Worm (Caenorhabditis elegans) whole organism, young adult: ENCODE data around the gene Y37D8A.26.

Experiments
- B0336.3 ChIP-seq: fragments of 200-800 bp; sonication (Bioruptor generic); IDR thresholded peaks from 2 replicates; pipeline ENCODE4 v1.3.6; 2022; ENCODE audit warnings: missing genetic modification characterization, missing compliant biosample characterization
- C17E4.6 ChIP-seq: fragments of 200-800 bp; sonication (Bioruptor generic); IDR thresholded peaks from 2 replicates; pipeline ENCODE4 v1.3.6; 2022; ENCODE audit warnings: missing genetic modification reagents, missing genetic modification characterization, missing compliant biosample characterization
- F10E7.11 ChIP-seq: sonication (generic microtip); optimal IDR thresholded peaks from 2 replicates; lab custom pipeline; 2017; ENCODE audit warnings: mild to moderate bottlenecking, missing genetic modification characterization, moderate library complexity, missing compliant biosample characterization
- F52B5.7 ChIP-seq: sonication (generic microtip); optimal IDR thresholded peaks from 2 replicates; lab custom pipeline; 2016; ENCODE audit warnings: mild to moderate bottlenecking, missing genetic modification characterization, missing compliant biosample characterization
- ama-1 ChIP-seq, 3 experiments: fragments of 150-350 bp in 1 of 3; sonication (generic microtip) in 2 of 3; optimal IDR thresholded peaks; 2 replicates each; lab custom pipeline; 2014 to 2018; ENCODE audit warnings: missing biosample characterization in 2 of 3, missing genetic modification characterization in 2 of 3, missing genetic modification reagents in 2 of 3
- athp-1 ChIP-seq: sonication (generic microtip); optimal IDR thresholded peaks from 2 replicates; lab custom pipeline; 2017; ENCODE audit warnings: mild to moderate bottlenecking, missing genetic modification characterization, missing compliant biosample characterization
- cebp-1 ChIP-seq, 2 experiments: fragments of 200-800 bp in 1 of 2; sonication (Bioruptor generic) in 1 of 2; sonication (generic microtip) in 1 of 2; IDR thresholded peaks in 1 of 2; optimal IDR thresholded peaks in 1 of 2; 2 replicates each; pipeline versions ENCODE4 v1.3.6 to Lab custom; 2017 to 2022; ENCODE audit warnings: missing compliant biosample characterization in 2 of 2, missing genetic modification characterization in 2 of 2, mild to moderate bottlenecking in 1 of 2, missing genetic modification reagents in 1 of 2, moderate library complexity in 1 of 2
- cebp-2 ChIP-seq: fragments of 200-800 bp; sonication (Bioruptor generic); IDR thresholded peaks from 2 replicates; pipeline ENCODE4 v1.3.6; 2022; ENCODE audit warnings: missing genetic modification characterization, missing compliant biosample characterization
- ceh-27 ChIP-seq: fragments of 200-800 bp; sonication (Bioruptor generic); optimal IDR thresholded peaks from 2 replicates; lab custom pipeline; 2018; ENCODE audit warnings: mild to moderate bottlenecking, missing genetic modification characterization, moderate library complexity, missing compliant biosample characterization
- dpff-1 ChIP-seq: sonication (generic microtip); optimal IDR thresholded peaks from 2 replicates; lab custom pipeline; 2017; ENCODE audit warnings: mild to moderate bottlenecking, missing genetic modification characterization, missing compliant biosample characterization
- ets-4 ChIP-seq: fragments of 200-800 bp; sonication (Bioruptor generic); optimal IDR thresholded peaks from 2 replicates; lab custom pipeline; 2018; ENCODE audit warnings: mild to moderate bottlenecking, missing genetic modification characterization, missing compliant biosample characterization
- hlh-26 ChIP-seq: fragments of 200-800 bp; sonication (Bioruptor generic); conservative IDR thresholded peaks from 2 replicates; pipeline ENCODE4 v1.3.6; 2022; ENCODE audit warnings: missing genetic modification reagents, missing genetic modification characterization, missing compliant biosample characterization
- hrde-1 ChIP-seq: sonication (generic microtip); optimal IDR thresholded peaks from 2 replicates; lab custom pipeline; 2016; ENCODE audit warnings: missing genetic modification characterization, mild to moderate bottlenecking, missing compliant biosample characterization, moderate library complexity, missing genotype, missing genetic modification reagents, borderline replicate concordance
- lag-1 ChIP-seq: fragments of 200-800 bp; sonication (Bioruptor generic); IDR thresholded peaks from 2 replicates; pipeline ENCODE4 v1.3.6; 2022; ENCODE audit warnings: missing genetic modification reagents, missing genetic modification characterization, missing compliant biosample characterization
- let-607 ChIP-seq, 2 experiments: fragments of 200-800 bp in 1 of 2; sonication (Bioruptor generic) in 1 of 2; sonication (generic microtip) in 1 of 2; optimal IDR thresholded peaks; 2 replicates each; lab custom pipeline; 2016 to 2018; ENCODE audit warnings: mild to moderate bottlenecking in 2 of 2, missing compliant biosample characterization in 2 of 2, missing genetic modification characterization in 2 of 2, moderate library complexity in 2 of 2, missing genotype in 1 of 2
- lin-35 ChIP-seq, 3 experiments: fragments of 150-350 bp in 2 of 3; sonication (generic microtip) in 1 of 3; optimal IDR thresholded peaks; 2 replicates each; lab custom pipeline; 2014 to 2018; ENCODE audit warnings: missing biosample characterization in 3 of 3, missing genetic modification characterization in 3 of 3, missing genetic modification reagents in 3 of 3
- lsy-27 ChIP-seq: sonication (generic microtip); optimal IDR thresholded peaks from 2 replicates; lab custom pipeline; 2017; ENCODE audit warnings: missing genetic modification characterization, mild to moderate bottlenecking, missing compliant biosample characterization, antibody characterized with exemption, missing genotype, borderline replicate concordance; ENCODE audit not compliant: insufficient read depth
- madf-10 ChIP-seq: sonication (generic microtip); optimal IDR thresholded peaks from 2 replicates; lab custom pipeline; 2016; ENCODE audit warnings: mild to moderate bottlenecking, missing genetic modification characterization, missing compliant biosample characterization
- madf-3 ChIP-seq: fragments of 200-800 bp; sonication (Bioruptor generic); IDR thresholded peaks from 2 replicates; pipeline ENCODE4 v1.3.6; 2022; ENCODE audit warnings: missing genetic modification reagents, missing genetic modification characterization, missing compliant biosample characterization
- mes-4 ChIP-seq: sonication (generic microtip); optimal IDR thresholded peaks from 2 replicates; lab custom pipeline; 2016; ENCODE audit warnings: missing genotype, missing genetic modification characterization, missing compliant biosample characterization
- nfyb-1 ChIP-seq: fragments of 200-800 bp; sonication (Bioruptor generic); IDR thresholded peaks from 2 replicates; pipeline ENCODE4 v1.3.6; 2022; ENCODE audit warnings: missing genetic modification reagents, missing genetic modification characterization, missing compliant biosample characterization
- nhr-80 ChIP-seq: sonication (generic microtip); optimal IDR thresholded peaks from 2 replicates; lab custom pipeline; 2016; ENCODE audit warnings: missing genetic modification characterization, missing compliant biosample characterization
- nhr-90 ChIP-seq: sonication (generic microtip); optimal IDR thresholded peaks from 2 replicates; lab custom pipeline; 2016; ENCODE audit warnings: missing genotype, mild to moderate bottlenecking, missing genetic modification characterization, missing compliant biosample characterization
- snpc-1.1 ChIP-seq: sonication (generic microtip); optimal IDR thresholded peaks from 2 replicates; lab custom pipeline; 2017; ENCODE audit warnings: missing genetic modification characterization, mild to moderate bottlenecking, missing compliant biosample characterization, antibody characterized with exemption, moderate library complexity, missing genotype, missing genetic modification reagents; ENCODE audit not compliant: insufficient read depth
- snpc-1.3 ChIP-seq: sonication (generic microtip); optimal IDR thresholded peaks from 2 replicates; lab custom pipeline; 2017; ENCODE audit warnings: missing genetic modification characterization, mild to moderate bottlenecking, missing compliant biosample characterization, antibody characterized with exemption, moderate library complexity, missing genotype, missing genetic modification reagents; ENCODE audit not compliant: insufficient read depth
- snpc-3.4 ChIP-seq: sonication (generic microtip); optimal IDR thresholded peaks from 2 replicates; lab custom pipeline; 2017; ENCODE audit warnings: missing genetic modification characterization, mild to moderate bottlenecking, missing compliant biosample characterization, antibody characterized with exemption, moderate library complexity, missing genotype, missing genetic modification reagents
- snpc-4 ChIP-seq, 5 experiments: fragments of 150-350 bp in 1 of 5; sonication (generic microtip) in 4 of 5; optimal IDR thresholded peaks; 2 replicates each; lab custom pipeline; 2014 to 2018; ENCODE audit warnings: missing genetic modification characterization in 5 of 5, missing biosample characterization in 3 of 5, antibody characterized with exemption in 2 of 5, mild to moderate bottlenecking in 2 of 5, missing compliant biosample characterization in 2 of 5, missing genotype in 2 of 5, moderate library complexity in 2 of 5, missing genetic modification reagents in 1 of 5
- somi-1 ChIP-seq: fragments of 200-800 bp; sonication (Bioruptor generic); optimal IDR thresholded peaks from 2 replicates; lab custom pipeline; 2018; ENCODE audit warnings: mild to moderate bottlenecking, missing genetic modification characterization, missing compliant biosample characterization
- tbp1 ChIP-seq: fragments of 200-800 bp; sonication (Bioruptor generic); optimal IDR thresholded peaks from 2 replicates; lab custom pipeline; 2018; ENCODE audit warnings: mild to moderate bottlenecking, missing genetic modification characterization, missing compliant biosample characterization
- unc-62 ChIP-seq: fragments of 150-350 bp; optimal IDR thresholded peaks from 2 replicates; lab custom pipeline; 2014; ENCODE audit warnings: missing biosample characterization, missing genetic modification reagents, missing genetic modification characterization
- ztf-25 ChIP-seq: fragments of 200-800 bp; sonication (Bioruptor generic); IDR thresholded peaks from 2 replicates; pipeline ENCODE4 v1.3.6; 2022; ENCODE audit warnings: missing genetic modification reagents, missing genetic modification characterization, missing compliant biosample characterization
- ztf-6 ChIP-seq: fragments of 200-800 bp; sonication (Bioruptor generic); IDR thresholded peaks from 2 replicates; pipeline ENCODE4 v1.3.6; 2022; ENCODE audit warnings: missing genetic modification reagents, missing genetic modification characterization, missing compliant biosample characterization

The Y37D8A.26 gene

DNA sequence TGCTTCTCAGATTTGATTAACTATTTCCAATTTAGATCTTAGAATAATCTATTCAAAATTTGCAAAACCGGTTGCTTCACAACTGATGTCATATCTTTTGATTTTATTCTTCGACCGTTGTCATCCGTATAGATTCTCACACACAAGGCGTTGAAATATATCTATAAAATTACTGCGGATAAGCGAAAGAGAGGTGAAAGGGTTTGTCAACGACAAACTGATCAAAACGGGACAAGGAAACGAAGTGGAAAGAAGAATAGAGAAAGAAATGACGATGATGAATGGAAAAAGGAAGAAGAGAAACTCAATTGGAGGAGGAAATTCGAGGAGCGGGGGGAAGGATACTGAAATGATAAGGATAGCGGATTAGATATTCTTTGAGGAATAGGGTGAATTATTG, 5.5 kb downstream of the Y37D8A.26 start:
- no peak for TF ChIP-seq C17E4.6 (GFP tag; lab: Robert Waterston, UW)
- TF ChIP-seq ceh-27 (GFP tag; lab: Kevin White, UChicago): no peak
- no peak for TF ChIP-seq madf-10
- TF ChIP-seq lin-35 (GFP tag; optimal IDR thresholded peaks at IDR 0.05; lab: Kevin White, UChicago): no peak
- TF ChIP-seq lsy-27: no peak
- TF ChIP-seq hrde-1 (tag; lab: Kevin White, UChicago): no peak
- no peak for TF ChIP-seq ztf-25 (GFP tag; lab: Robert Waterston, UW)
- TF ChIP-seq madf-3 (GFP tag; lab: Robert Waterston, UW): no peak
- TF ChIP-seq let-607 (tag; optimal IDR thresholded peaks at IDR 0.05; lab: Kevin White, UChicago): no peak
- no peak for TF ChIP-seq unc-62 (GFP tag; lab: Kevin White, UChicago)
- TF ChIP-seq nhr-90 (tag; lab: Kevin White, UChicago): no peak
- TF ChIP-seq F10E7.11 (tag; lab: Kevin White, UChicago): no peak
- no peak for TF ChIP-seq athp-1 (tag; lab: Kevin White, UChicago)
- no peak for TF ChIP-seq mes-4
- TF ChIP-seq ama-1 (optimal IDR thresholded peaks at IDR 0.05; lab: Kevin White, UChicago): no peak
- TF ChIP-seq ama-1 (GFP tag; optimal IDR thresholded peaks at IDR 0.05; lab: Kevin White, UChicago): no peak
- no peak for TF ChIP-seq hlh-26 (GFP tag; lab: Robert Waterston, UW)
- TF ChIP-seq dpff-1: no peak
- TF ChIP-seq tbp1: no peak
- no peak for TF ChIP-seq ztf-6 (GFP tag; lab: Robert Waterston, UW)

DNA sequence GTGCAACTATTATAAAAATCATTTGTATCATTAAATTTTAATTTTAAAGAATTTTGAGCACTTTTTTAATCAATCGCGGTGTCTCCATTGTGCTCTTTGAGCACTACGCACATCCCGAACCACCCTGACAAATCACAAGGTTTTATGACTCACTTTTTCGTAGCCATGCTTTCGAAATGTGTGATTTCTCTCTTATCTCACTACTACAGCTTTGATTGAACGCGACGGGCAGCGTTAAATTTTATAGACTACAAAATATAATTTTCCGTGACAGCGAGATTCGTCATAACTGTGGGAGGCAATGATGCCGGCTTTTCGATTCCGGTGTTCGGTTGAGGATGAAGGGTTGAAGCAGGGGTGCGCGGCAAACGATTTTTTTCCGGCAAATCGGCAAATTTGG, 6.8 kb downstream of the Y37D8A.26 start:
- no peak for TF ChIP-seq snpc-1.3 (tag; lab: Kevin White, UChicago)
- TF ChIP-seq F10E7.11 (tag; lab: Kevin White, UChicago): no peak
- no peak for TF ChIP-seq cebp-1 (GFP tag; IDR thresholded peaks at IDR 0.05; lab: Robert Waterston, UW)
- TF ChIP-seq cebp-1 (tag; optimal IDR thresholded peaks at IDR 0.05; lab: Kevin White, UChicago): peak; percentile 40
- no peak for TF ChIP-seq snpc-1.1 (tag; lab: Kevin White, UChicago)
- TF ChIP-seq lag-1 (GFP tag; lab: Robert Waterston, UW): no peak
- 0 out of 2 replicates have a peak, but pooled peaks have one; percentile 24 for TF ChIP-seq nfyb-1 (GFP tag; lab: Robert Waterston, UW)
- no peak for TF ChIP-seq ama-1 (optimal IDR thresholded peaks at IDR 0.05; lab: Kevin White, UChicago)
- no peak for TF ChIP-seq ama-1 (GFP tag; optimal IDR thresholded peaks at IDR 0.05; lab: Kevin White, UChicago)
- TF ChIP-seq let-607 (tag; optimal IDR thresholded peaks at IDR 0.05; lab: Kevin White, UChicago): peak in 1 of 2 experiments; percentile 18
- TF ChIP-seq B0336.3 (GFP tag; lab: Robert Waterston, UW): no peak
- no peak for TF ChIP-seq snpc-3.4 (tag; lab: Kevin White, UChicago)
- TF ChIP-seq nhr-80 (tag; lab: Kevin White, UChicago): peak; percentile 69
- no peak for TF ChIP-seq ets-4 (GFP tag; lab: Kevin White, UChicago)

- TF ChIP-seq snpc-4 (GFP tag; optimal IDR thresholded peaks at IDR 0.05; lab: Kevin White, UChicago): no peak
- TF ChIP-seq snpc-4 (tag; optimal IDR thresholded peaks at IDR 0.05; lab: Kevin White, UChicago): peak in 3 of 4 experiments; percentile 9 to 61 (median 42)
- TF ChIP-seq ztf-25 (GFP tag; lab: Robert Waterston, UW): 0 out of 2 replicates have a peak, but pooled peaks have one; percentile 22
- no peak for TF ChIP-seq let-607 (tag; optimal IDR thresholded peaks at IDR 0.05; lab: Kevin White, UChicago)
- TF ChIP-seq somi-1: peak; percentile 52
- TF ChIP-seq cebp-2 (GFP tag; lab: Robert Waterston, UW): 0 out of 2 replicates have a peak, but pooled peaks have one; percentile 1
- no peak for TF ChIP-seq F52B5.7 (tag; lab: Kevin White, UChicago)
Measured at ce11 chrIII:12848981-12849589, 7.4 kb downstream of the Y37D8A.26 start.
